Fruit fly (Drosophila melanogaster): ENCODE data around the gene crp.

The crp gene

dm6 chr2L:16329102-16329520 lies 41.6 kb upstream of the crp start, which contains the start of gene mRpL4:
Gene mRpL4, minus strand, starts transcription at chr2L:16329132.
- peak; percentile 63 for TF ChIP-seq Hr83 (GFP tag; optimal IDR thresholded peaks at IDR 0.05; ENCODE audit: poor library complexity, severe bottlenecking)
- peak; percentile 57 for TF ChIP-seq Jra (GFP tag; optimal IDR thresholded peaks at IDR 0.05)
- no peak for TF ChIP-seq CG32264 (GFP tag; optimal IDR thresholded peaks at IDR 0.05)
- no peak for TF ChIP-seq fru (GFP tag; optimal IDR thresholded peaks at IDR 0.05)
- peak; percentile 64 for TF ChIP-seq sv (GFP tag; optimal IDR thresholded peaks at IDR 0.05)
- TF ChIP-seq woc (GFP tag; optimal IDR thresholded peaks at IDR 0.05), result peak; percentile 72
- TF ChIP-seq foxo (GFP tag; optimal IDR thresholded peaks at IDR 0.05), result peak in 1 of 2 experiments; percentile 71
- TF ChIP-seq HLH106 (tag; optimal IDR thresholded peaks at IDR 0.05), result no peak
- peak; percentile 85 for TF ChIP-seq tai (GFP tag; optimal IDR thresholded peaks at IDR 0.05)
- TF ChIP-seq psq (GFP tag; optimal IDR thresholded peaks at IDR 0.05), result peak; percentile 43
- TF ChIP-seq Hnf4 (GFP tag; optimal IDR thresholded peaks at IDR 0.05), result peak; percentile 81
- no peak for TF ChIP-seq Vsx2 (GFP tag; optimal IDR thresholded peaks at IDR 0.05; ENCODE audit: partially characterized antibody)
- no peak for TF ChIP-seq sage (GFP tag; optimal IDR thresholded peaks at IDR 0.05)
- peak; percentile 14 for TF ChIP-seq OdsH (GFP tag; optimal IDR thresholded peaks at IDR 0.05)

dm6 chr2L:16326892-16327291 lies 39.4 kb upstream of the crp start, which contains the start of gene CG4278:
Gene CG4278, plus strand, starts transcription at chr2L:16327069.
- TF ChIP-seq GATAd (GFP tag; optimal IDR thresholded peaks at IDR 0.05) (no peak), brk (GFP tag; optimal IDR thresholded peaks at IDR 0.05) (no peak), foxo (GFP tag; optimal IDR thresholded peaks at IDR 0.05) (no peak), usp (GFP tag; optimal IDR thresholded peaks at IDR 0.05) (no peak), dmrt93B (GFP tag; optimal IDR thresholded peaks at IDR 0.05) (no peak), psq (GFP tag; optimal IDR thresholded peaks at IDR 0.05) (no peak), Vsx2 (GFP tag; optimal IDR thresholded peaks at IDR 0.05; ENCODE audit: partially characterized antibody) (no peak), dsf (GFP tag; optimal IDR thresholded peaks at IDR 0.05; ENCODE audit: borderline replicate concordance) (no peak), fru (GFP tag; optimal IDR thresholded peaks at IDR 0.05) (no peak), Mio (GFP tag; optimal IDR thresholded peaks at IDR 0.05) (no peak), tai (GFP tag; optimal IDR thresholded peaks at IDR 0.05) (no peak), Rel (GFP tag; optimal IDR thresholded peaks at IDR 0.05) (no peak), Rel (tag; optimal IDR thresholded peaks at IDR 0.05) (no peak)

- TF ChIP-seq dl (GFP tag; optimal IDR thresholded peaks at IDR 0.05; ENCODE audit: insufficient read depth in 1 of 2, partially characterized antibody in 2 of 2), result peak in 1 of 2 experiments; percentile 78
- TF ChIP-seq Hnf4 (GFP tag; optimal IDR thresholded peaks at IDR 0.05), result peak; percentile 94
- TF ChIP-seq brk (GFP tag; optimal IDR thresholded peaks at IDR 0.05), result peak; percentile 94
- peak; percentile 82 for TF ChIP-seq dmrt93B (GFP tag; optimal IDR thresholded peaks at IDR 0.05)
- TF ChIP-seq woc (GFP tag; optimal IDR thresholded peaks at IDR 0.05), result peak; percentile 98
- TF ChIP-seq OdsH (GFP tag; optimal IDR thresholded peaks at IDR 0.05), result peak; percentile 94
- peak; percentile 76 for TF ChIP-seq CG32264 (GFP tag; optimal IDR thresholded peaks at IDR 0.05)
- TF ChIP-seq Dfd (GFP tag; optimal IDR thresholded peaks at IDR 0.05), result no peak
- peak; percentile 79 to 96 for TF ChIP-seq foxo (GFP tag; optimal IDR thresholded peaks at IDR 0.05)
- TF ChIP-seq dsf (GFP tag; optimal IDR thresholded peaks at IDR 0.05; ENCODE audit: borderline replicate concordance), result peak; percentile 74
- no peak for TF ChIP-seq Vsx2 (GFP tag; optimal IDR thresholded peaks at IDR 0.05; ENCODE audit: partially characterized antibody)
- TF ChIP-seq lola (GFP tag; optimal IDR thresholded peaks at IDR 0.05), result no peak
- no peak for TF ChIP-seq Hr78 (GFP tag; optimal IDR thresholded peaks at IDR 0.05)
- no peak for TF ChIP-seq CrebA (GFP tag; optimal IDR thresholded peaks at IDR 0.05; ENCODE audit: borderline replicate concordance)
- peak; percentile 97 for TF ChIP-seq h (GFP tag; optimal IDR thresholded peaks at IDR 0.05)
- TF ChIP-seq ey (GFP tag; optimal IDR thresholded peaks at IDR 0.05), result peak; percentile 96
- TF ChIP-seq Hr83 (GFP tag; optimal IDR thresholded peaks at IDR 0.05; ENCODE audit: poor library complexity, severe bottlenecking), result peak; percentile 66
- TF ChIP-seq usp (GFP tag; optimal IDR thresholded peaks at IDR 0.05), result no peak
- no peak for TF ChIP-seq jim (GFP tag; optimal IDR thresholded peaks at IDR 0.05)
- TF ChIP-seq sage (GFP tag; optimal IDR thresholded peaks at IDR 0.05), result peak; percentile 92
- TF ChIP-seq pan (optimal IDR thresholded peaks at IDR 0.05), result no peak
- TF ChIP-seq CG9705 (GFP tag; optimal IDR thresholded peaks at IDR 0.05), result peak; percentile 69
- TF ChIP-seq rgr (GFP tag; optimal IDR thresholded peaks at IDR 0.05), result peak; percentile 96
- TF ChIP-seq Abd-B (GFP tag; optimal IDR thresholded peaks at IDR 0.05), result no peak
- TF ChIP-seq Myc (optimal IDR thresholded peaks at IDR 0.05), result no peak
- peak; percentile 62 for TF ChIP-seq GATAd (GFP tag; optimal IDR thresholded peaks at IDR 0.05)
- TF ChIP-seq br (GFP tag; optimal IDR thresholded peaks at IDR 0.05), result peak; percentile 91
- peak; percentile 63 for TF ChIP-seq Rel (GFP tag; optimal IDR thresholded peaks at IDR 0.05)
- peak; percentile 97 for TF ChIP-seq Rel (tag; optimal IDR thresholded peaks at IDR 0.05)
- peak; percentile 89 for TF ChIP-seq Sp1 (GFP tag; optimal IDR thresholded peaks at IDR 0.05)
- peak; percentile 70 for TF ChIP-seq Dif (GFP tag; optimal IDR thresholded peaks at IDR 0.05; ENCODE audit: partially characterized antibody)
- TF ChIP-seq psq (GFP tag; optimal IDR thresholded peaks at IDR 0.05), result peak; percentile 88
- peak; percentile 96 for TF ChIP-seq fru (GFP tag; optimal IDR thresholded peaks at IDR 0.05)
- TF ChIP-seq tai (GFP tag; optimal IDR thresholded peaks at IDR 0.05), result peak; percentile 90
- TF ChIP-seq Mio (GFP tag; optimal IDR thresholded peaks at IDR 0.05), result peak; percentile 74
- peak; percentile 90 for TF ChIP-seq sv (GFP tag; optimal IDR thresholded peaks at IDR 0.05)
- peak; percentile 84 for TF ChIP-seq Jra (GFP tag; optimal IDR thresholded peaks at IDR 0.05)
- TF ChIP-seq HLH106 (tag; optimal IDR thresholded peaks at IDR 0.05), result peak; percentile 91
- TF ChIP-seq N (GFP tag; optimal IDR thresholded peaks at IDR 0.05), result peak; percentile 24
Measured at dm6 chr2L:16325515-16326257, 38.2 kb upstream of the crp start, which contains the start of gene cact. Gene cact, minus strand, starts transcription at chr2L:16326207.

Measured in whole organism, wandering third instar larva.